Fruit fly (Drosophila melanogaster): ENCODE measurements around the gene BG642312.
A peak's percentile ranks its signal among the peaks of the same experiment; 100 is the strongest.

DNA sequence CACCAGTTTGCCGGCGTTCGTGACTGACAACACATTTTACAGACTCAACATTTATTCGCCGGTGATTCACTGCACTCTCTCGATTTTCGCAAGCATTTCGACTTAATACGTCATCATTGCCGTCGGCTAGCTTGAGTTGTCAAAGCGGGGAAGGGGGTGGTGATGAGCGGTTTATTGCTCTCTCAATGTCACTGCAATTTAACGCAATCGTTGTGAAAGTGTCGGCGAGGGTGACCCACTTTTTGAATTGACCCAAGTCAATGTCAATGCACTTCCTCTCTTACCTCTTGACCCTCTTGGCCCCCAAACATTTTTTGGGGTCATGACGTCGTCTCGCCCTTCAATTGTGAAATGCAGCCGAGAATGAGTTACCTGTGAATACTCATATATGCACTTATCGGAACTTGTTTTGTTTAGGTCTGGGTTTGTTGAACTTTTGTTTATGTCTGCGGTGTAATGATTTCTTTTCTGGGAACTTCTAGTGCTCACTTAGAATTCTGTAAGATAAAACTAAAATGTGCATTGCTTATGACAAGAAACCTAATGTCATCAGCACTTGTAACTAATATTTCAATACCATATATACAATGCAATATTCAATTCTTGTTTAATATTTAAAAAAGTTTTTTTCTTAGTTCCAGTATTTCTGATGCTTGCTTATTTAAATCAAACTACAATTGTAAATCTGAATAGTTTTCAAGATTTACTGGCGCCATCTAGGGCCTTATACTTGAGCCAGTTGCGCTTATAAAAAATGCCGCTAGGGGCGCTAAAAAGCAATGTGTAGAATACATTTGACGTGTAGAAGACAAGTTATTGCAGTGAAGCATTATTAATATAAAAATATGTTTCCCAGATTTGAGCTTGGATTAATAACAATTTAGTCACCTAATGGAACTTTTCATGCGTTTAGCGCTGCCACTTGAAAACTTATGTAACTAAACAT is 31.0 kb upstream of the BG642312 start:
- TF ChIP-seq CG8388 (GFP tag; optimal IDR thresholded peaks at IDR 0.05): peak; percentile 18
- no peak for TF ChIP-seq CG18599 (GFP tag; optimal IDR thresholded peaks at IDR 0.05)
- peak; percentile 67; the same call in 2 of the 3 replicates for TF ChIP-seq Opbp (GFP tag; IDR thresholded peaks at IDR 0.05; ENCODE audit: partially characterized antibody)
- no peak for TF ChIP-seq fd64A (GFP tag; optimal IDR thresholded peaks at IDR 0.05)
